Worm (Caenorhabditis elegans): Measurements from ENCODE around the gene str-27.

The str-27 gene

ce11 chrV:15733568-15733967, 2.1 kb downstream of the str-27 start, which contains the start of gene T23D5.3:
Gene T23D5.3 (minus strand): TSS chrV:15733668.
- TF ChIP-seq ZK337.2 (GFP tag; IDR thresholded peaks at IDR 0.05) (no peak), nhr-6 (tag; optimal IDR thresholded peaks at IDR 0.05) (no peak), mxl-3 (GFP tag; optimal IDR thresholded peaks at IDR 0.05) (no peak), unc-39 (tag; optimal IDR thresholded peaks at IDR 0.05) (no peak), pqm-1 (tag; optimal IDR thresholded peaks at IDR 0.05) (no peak), pha-4 (GFP tag; IDR thresholded peaks at IDR 0.05) (no peak), pha-4 (tag; optimal IDR thresholded peaks at IDR 0.05) (no peak), lir-3 (tag; optimal IDR thresholded peaks at IDR 0.05) (no peak), zag-1 (tag; optimal IDR thresholded peaks at IDR 0.05) (no peak), mdt-29 (GFP tag; IDR thresholded peaks at IDR 0.05) (no peak), ces-1 (GFP tag; optimal IDR thresholded peaks at IDR 0.05) (no peak), dpl-1 (GFP tag; optimal IDR thresholded peaks at IDR 0.05) (no peak), vab-7 (GFP tag; IDR thresholded peaks at IDR 0.05) (no peak), nhr-76 (tag; optimal IDR thresholded peaks at IDR 0.05) (no peak), nhr-25 (tag; optimal IDR thresholded peaks at IDR 0.05; ENCODE audit: borderline replicate concordance, insufficient read depth) (no peak), hlh-30 (tag; optimal IDR thresholded peaks at IDR 0.05; ENCODE audit: insufficient read depth) (no peak), mep-1 (tag; optimal IDR thresholded peaks at IDR 0.05) (no peak), gei-8 (GFP tag; optimal IDR thresholded peaks at IDR 0.05) (no peak)

- TF ChIP-seq aha-1 (tag) = peak; percentile 11
- TF ChIP-seq set-16 (GFP tag; IDR thresholded peaks at IDR 0.05) = peak; percentile 64
- no peak for TF ChIP-seq F37D6.2 (tag; optimal IDR thresholded peaks at IDR 0.05)
Measured at ce11 chrV:15733020-15733419, 2.6 kb downstream of the str-27 start.

ce11 chrV:15732209-15732608, 3.4 kb downstream of the str-27 start, which contains the start of gene str-38:
Gene str-38 (minus strand): TSS chrV:15732309.
- TF ChIP-seq F44E2.7 (GFP tag; IDR thresholded peaks at IDR 0.05) (no peak), egl-27 (tag; optimal IDR thresholded peaks at IDR 0.05) (no peak), zag-1 (tag; optimal IDR thresholded peaks at IDR 0.05) (no peak), gei-8 (GFP tag; optimal IDR thresholded peaks at IDR 0.05) (no peak), nhr-77 (tag; optimal IDR thresholded peaks at IDR 0.05) (no peak), F37D6.2 (tag; optimal IDR thresholded peaks at IDR 0.05) (no peak), ceh-62 (tag; optimal IDR thresholded peaks at IDR 0.05) (no peak), ZK337.2 (GFP tag; IDR thresholded peaks at IDR 0.05) (no peak), mxl-3 (GFP tag; optimal IDR thresholded peaks at IDR 0.05) (no peak)

ce11 chrV:15730459-15730858, 5.2 kb downstream of the str-27 start, which contains the start of gene Y6E2A.10:
Gene Y6E2A.10 (minus strand): TSS chrV:15730559.
- TF ChIP-seq aha-1 (tag) (no peak), daf-19 (GFP tag; conservative IDR thresholded peaks at IDR 0.05) (no peak), nhr-10 (tag; optimal IDR thresholded peaks at IDR 0.05) (no peak), Y5F2A.4 (GFP tag; optimal IDR thresholded peaks at IDR 0.05) (no peak), mxl-2 (GFP tag; conservative IDR thresholded peaks at IDR 0.05) (no peak), T26A8.4 (GFP tag; IDR thresholded peaks at IDR 0.05) (no peak), Y105C5A.15 (GFP tag; IDR thresholded peaks at IDR 0.05) (no peak), dmd-8 (GFP tag; IDR thresholded peaks at IDR 0.05) (no peak), rbr-2 (tag; optimal IDR thresholded peaks at IDR 0.05) (no peak), zip-2 (tag; optimal IDR thresholded peaks at IDR 0.05) (no peak), hlh-30 (tag; optimal IDR thresholded peaks at IDR 0.05; ENCODE audit: insufficient read depth) (no peak), attf-4 (tag; optimal IDR thresholded peaks at IDR 0.05) (no peak), ZK546.5 (tag; optimal IDR thresholded peaks at IDR 0.05) (no peak), Y75B8A.6 (GFP tag; IDR thresholded peaks at IDR 0.05) (no peak), ceh-20 (GFP tag; IDR thresholded peaks at IDR 0.05) (no peak), R02D3.7 (tag; optimal IDR thresholded peaks at IDR 0.05) (no peak), set-16 (GFP tag; IDR thresholded peaks at IDR 0.05) (no peak), gei-8 (GFP tag; optimal IDR thresholded peaks at IDR 0.05) (no peak)
